Fruit fly (Drosophila melanogaster) whole organism, pupa: ENCODE measurements around the gene Eig71Ei.
A peak's percentile ranks its signal among the peaks of the same experiment; 100 is the strongest.

Experiments used
- CG10348 ChIP-seq: fragments of 200-800 bp; sonication (Bioruptor generic); IDR thresholded peaks from 2 replicates; pipeline ENCODE4 v1.3.6; 2022; ENCODE audit warnings: missing biosample characterization, missing genetic modification characterization
- CG12605 ChIP-seq: fragments of 200-800 bp; sonication (Bioruptor generic); IDR thresholded peaks from 2 replicates; pipeline ENCODE4 v1.3.6; 2022; ENCODE audit warnings: missing biosample characterization, missing genetic modification characterization
- CG13204 ChIP-seq: fragments of 200-800 bp; sonication (Bioruptor generic); optimal IDR thresholded peaks from 2 replicates; lab custom pipeline; 2018; ENCODE audit warnings: missing biosample characterization, mild to moderate bottlenecking, missing genetic modification characterization, moderate library complexity
- CG14655 ChIP-seq: fragments of 200-800 bp; sonication (Bioruptor generic); optimal IDR thresholded peaks from 3 replicates; lab custom pipeline; 2017; ENCODE audit warnings: mild to moderate bottlenecking, missing biosample characterization, missing genetic modification reagents, missing genetic modification characterization
- CG15710 ChIP-seq: fragments of 200-800 bp; sonication (Bioruptor generic); optimal IDR thresholded peaks from 2 replicates; lab custom pipeline; 2018; ENCODE audit warnings: missing biosample characterization, mild to moderate bottlenecking, missing genetic modification characterization, moderate library complexity
- CG17806 ChIP-seq: fragments of 200-800 bp; sonication (Bioruptor generic); optimal IDR thresholded peaks from 2 replicates; lab custom pipeline; 2018; ENCODE audit warnings: missing biosample characterization, mild to moderate bottlenecking, missing genetic modification characterization, moderate library complexity
- CG32121 ChIP-seq: fragments of 200-800 bp; sonication (Bioruptor generic); IDR thresholded peaks from 2 replicates; pipeline ENCODE4 v1.3.6; 2022; ENCODE audit warnings: missing biosample characterization, missing genetic modification characterization
- CG34367 ChIP-seq: fragments of 200-800 bp; sonication (Bioruptor generic); optimal IDR thresholded peaks from 2 replicates; lab custom pipeline; 2018; ENCODE audit warnings: missing biosample characterization, mild to moderate bottlenecking, missing genetic modification characterization
- CG4496 ChIP-seq: fragments of 200-800 bp; sonication (Bioruptor generic); IDR thresholded peaks from 3 replicates; pipeline ENCODE4 v1.3.6; 2022; ENCODE audit warnings: missing biosample characterization, missing genetic modification characterization
- CG8159 ChIP-seq: fragments of 200-800 bp; sonication (Bioruptor generic); optimal IDR thresholded peaks from 3 replicates; lab custom pipeline; 2018; ENCODE audit warnings: missing biosample characterization, mild to moderate bottlenecking, missing genetic modification characterization, moderate library complexity
- CG8301 ChIP-seq: fragments of 200-800 bp; sonication (Bioruptor generic); optimal IDR thresholded peaks from 2 replicates; lab custom pipeline; 2018; ENCODE audit warnings: missing biosample characterization, mild to moderate bottlenecking, missing genetic modification characterization
- CG9948 ChIP-seq: fragments of 200-800 bp; sonication (Bioruptor generic); optimal IDR thresholded peaks from 2 replicates; lab custom pipeline; 2018; ENCODE audit warnings: missing biosample characterization, mild to moderate bottlenecking, missing genetic modification characterization, moderate library complexity
- D1 ChIP-seq: fragments of 200-800 bp; sonication (Bioruptor generic); optimal IDR thresholded peaks from 2 replicates; lab custom pipeline; 2018; ENCODE audit warnings: missing biosample characterization, mild to moderate bottlenecking, missing genetic modification characterization, moderate library complexity
- EcR ChIP-seq: fragments of 200-800 bp; sonication (Bioruptor generic); optimal IDR thresholded peaks from 3 replicates; lab custom pipeline; 2019; ENCODE audit warnings: missing biosample characterization, missing genetic modification characterization, mild to moderate bottlenecking, moderate library complexity, missing genetic modification reagents
- Ets98B ChIP-seq: fragments of 200-800 bp; sonication (Bioruptor generic); IDR thresholded peaks from 2 replicates; pipeline ENCODE4 v1.3.6; 2022; ENCODE audit warnings: missing biosample characterization, missing genetic modification characterization
- Pif1A ChIP-seq: fragments of 200-800 bp; sonication (Bioruptor generic); optimal IDR thresholded peaks from 3 replicates; lab custom pipeline; 2016; ENCODE audit warnings: missing biosample characterization, missing genetic modification characterization
- Pif1B ChIP-seq: fragments of 200-800 bp; sonication (Bioruptor generic); optimal IDR thresholded peaks from 3 replicates; lab custom pipeline; 2016; ENCODE audit warnings: missing biosample characterization, missing genetic modification characterization
- Snoo ChIP-seq: fragments of 200-800 bp; sonication (Bioruptor generic); optimal IDR thresholded peaks from 3 replicates; lab custom pipeline; 2017; ENCODE audit warnings: missing biosample characterization, mild to moderate bottlenecking, missing genetic modification characterization, inconsistent platforms
- fd96Ca ChIP-seq: fragments of 200-800 bp; sonication (Bioruptor generic); IDR thresholded peaks from 3 replicates; pipeline ENCODE4 v1.3.6; 2022; ENCODE audit warnings: missing biosample characterization, missing genetic modification characterization
- gl ChIP-seq: fragments of 200-800 bp; sonication (Bioruptor generic); optimal IDR thresholded peaks from 2 replicates; lab custom pipeline; 2018; ENCODE audit warnings: missing biosample characterization, mild to moderate bottlenecking, missing genetic modification characterization
- rn ChIP-seq: fragments of 200-800 bp; sonication (Bioruptor generic); IDR thresholded peaks from 2 replicates; pipeline ENCODE4 v1.3.6; 2022; ENCODE audit warnings: missing biosample characterization, missing genetic modification characterization

Eig71Ei gene

DNA sequence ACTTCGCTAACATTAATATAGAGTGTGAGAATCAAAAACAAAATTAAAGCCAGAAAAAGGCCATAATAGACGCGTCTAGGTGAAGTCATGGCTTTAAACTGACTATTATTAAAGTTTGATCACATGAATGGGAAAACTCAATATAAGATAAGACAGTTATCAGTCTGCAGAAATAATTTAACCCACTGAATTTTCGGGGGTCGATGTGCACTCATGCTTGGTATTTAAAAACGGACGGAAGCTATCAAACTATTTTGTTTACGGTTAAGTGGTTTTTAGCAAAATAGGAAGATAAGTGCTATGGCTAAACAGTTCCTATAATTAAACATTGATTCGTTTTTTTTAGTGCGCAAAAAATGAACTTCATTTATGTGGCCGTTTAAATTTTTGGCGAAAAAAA is 32.5 kb downstream of the Eig71Ei start, which contains the start of gene CG34451:
TSS of gene CG34451 (minus strand) at position 101 of the 400 bp plus-strand sequence.
- TF ChIP-seq Pif1A (no peak), CG8159 (no peak), D1 (tag; lab: Kevin White, UChicago) (no peak), CG17806 (tag; lab: Kevin White, UChicago) (no peak), CG14655 (GFP tag; lab: Kevin White, UChicago) (no peak), CG9948 (no peak), Ets98B (GFP tag; lab: Robert Waterston, UW) (no peak), EcR (GFP tag; lab: Kevin White, UChicago) (no peak), CG13204 (GFP tag; lab: Kevin White, UChicago) (no peak), CG12605 (no peak), fd96Ca (no peak), CG34367 (tag; lab: Kevin White, UChicago) (no peak), rn (GFP tag; lab: Robert Waterston, UW) (no peak), Pif1B (GFP tag; lab: Kevin White, UChicago) (no peak), gl (tag; lab: Kevin White, UChicago) (no peak), CG8301 (tag; lab: Kevin White, UChicago) (no peak), Snoo (tag; lab: Kevin White, UChicago) (no peak), CG32121 (GFP tag; lab: Robert Waterston, UW) (no peak)

DNA sequence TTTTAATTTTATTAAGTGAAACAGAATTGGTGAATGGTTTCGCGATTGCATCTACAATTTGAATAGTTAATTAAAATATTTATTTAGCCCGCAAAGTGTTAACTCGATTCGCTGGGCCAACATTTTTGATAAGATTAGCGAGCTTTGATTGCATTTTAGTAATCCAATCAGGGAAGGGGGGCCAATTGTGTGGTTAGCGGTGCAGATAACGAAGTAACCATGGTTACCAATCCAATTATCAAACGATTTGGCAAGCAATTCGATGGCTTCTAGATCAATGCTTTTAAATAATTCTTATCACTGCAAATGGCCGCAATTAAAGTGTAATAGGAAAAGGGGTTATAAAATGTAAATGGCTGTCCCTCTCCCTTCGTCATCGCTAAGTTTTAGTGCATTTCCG is 32.9 kb downstream of the Eig71Ei start:
- TF ChIP-seq CG32121 (GFP tag; lab: Robert Waterston, UW) = no peak
- no peak for TF ChIP-seq CG8301 (tag; lab: Kevin White, UChicago)
- TF ChIP-seq CG10348 (GFP tag; lab: Robert Waterston, UW) = no peak
- TF ChIP-seq CG12605 = no peak
- TF ChIP-seq D1 (tag; lab: Kevin White, UChicago) = no peak

DNA sequence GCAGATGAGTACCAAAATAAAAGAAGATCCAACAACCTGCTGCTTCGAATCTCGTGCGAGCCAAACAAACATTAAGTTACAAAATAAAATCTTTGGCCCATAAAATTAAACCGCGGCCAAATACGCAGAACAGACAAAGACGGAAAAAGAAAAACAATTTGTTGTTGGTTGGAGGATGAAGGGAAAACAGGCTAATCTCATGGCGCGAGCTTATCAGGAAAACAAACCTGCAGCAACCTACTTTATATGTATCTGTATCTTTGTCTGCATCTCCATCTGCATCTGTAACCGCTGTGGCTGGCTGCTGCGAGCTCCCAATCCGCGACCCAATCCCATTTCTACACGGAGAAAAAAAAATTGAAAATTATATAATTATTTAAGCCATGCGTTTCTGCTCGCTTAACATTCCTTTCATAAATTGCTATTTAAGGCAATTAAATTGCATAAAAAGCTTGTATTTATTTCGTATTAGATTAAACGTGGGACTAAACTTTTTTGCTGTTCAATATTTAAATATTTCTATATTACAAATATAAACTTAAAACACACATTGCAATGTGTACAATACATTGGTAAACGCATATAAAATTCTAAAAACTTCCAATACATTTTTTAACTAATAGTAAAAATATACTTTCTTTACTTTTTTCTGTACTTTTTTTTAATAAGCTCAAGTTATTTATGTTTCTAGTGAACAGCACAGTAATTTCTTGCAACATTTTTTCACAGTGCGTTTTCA is 33.5 kb downstream of the Eig71Ei start:
- no peak for TF ChIP-seq CG8301 (tag; lab: Kevin White, UChicago)
- TF ChIP-seq CG17806 (tag; lab: Kevin White, UChicago) = peak; percentile 32
- TF ChIP-seq Pif1B (GFP tag; lab: Kevin White, UChicago) = peak; percentile 25
- TF ChIP-seq CG34367 (tag; lab: Kevin White, UChicago) = peak; percentile 9
- TF ChIP-seq CG14655 (GFP tag; lab: Kevin White, UChicago) = peak; percentile 57
- TF ChIP-seq CG9948 = peak; percentile 48
- peak; percentile 59 for TF ChIP-seq CG8159
- peak; percentile 4 for TF ChIP-seq Snoo (tag; lab: Kevin White, UChicago)
- TF ChIP-seq rn (GFP tag; lab: Robert Waterston, UW) = no peak
- peak; percentile 20 for TF ChIP-seq CG15710 (tag; lab: Kevin White, UChicago)

DNA sequence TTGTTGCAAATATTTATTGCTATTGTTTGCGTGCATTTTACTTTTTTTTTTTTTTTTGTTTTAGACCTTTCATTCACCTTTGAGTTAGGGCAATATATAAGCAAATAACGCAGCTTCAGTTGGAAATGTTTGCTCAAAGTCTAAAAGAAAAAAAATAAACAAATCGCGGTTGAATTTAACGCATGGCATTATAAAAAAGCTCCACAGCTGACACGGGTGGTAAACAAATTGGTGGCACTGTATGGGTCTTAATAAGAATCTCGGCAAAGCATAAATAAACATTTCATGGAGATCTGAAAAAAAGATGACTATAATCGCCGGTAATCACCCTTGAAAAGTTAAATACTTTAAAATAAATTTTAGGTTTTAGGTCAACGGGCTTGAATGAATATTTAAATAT is 34.9 kb downstream of the Eig71Ei start:
- no peak for TF ChIP-seq CG4496 (GFP tag; lab: Robert Waterston, UW)
- TF ChIP-seq rn (GFP tag; lab: Robert Waterston, UW) = no peak
- TF ChIP-seq EcR (GFP tag; lab: Kevin White, UChicago) = no peak
- TF ChIP-seq CG13204 (GFP tag; lab: Kevin White, UChicago) = no peak
- TF ChIP-seq CG32121 (GFP tag; lab: Robert Waterston, UW) = no peak
- TF ChIP-seq CG10348 (GFP tag; lab: Robert Waterston, UW) = no peak
- TF ChIP-seq CG14655 (GFP tag; lab: Kevin White, UChicago) = no peak
- TF ChIP-seq CG15710 (tag; lab: Kevin White, UChicago) = no peak
- TF ChIP-seq CG17806 (tag; lab: Kevin White, UChicago) = no peak
- no peak for TF ChIP-seq fd96Ca
- TF ChIP-seq Ets98B (GFP tag; lab: Robert Waterston, UW) = no peak
- no peak for TF ChIP-seq gl (tag; lab: Kevin White, UChicago)
- no peak for TF ChIP-seq D1 (tag; lab: Kevin White, UChicago)
- no peak for TF ChIP-seq CG12605
- no peak for TF ChIP-seq Pif1A
- no peak for TF ChIP-seq CG34367 (tag; lab: Kevin White, UChicago)
- TF ChIP-seq Pif1B (GFP tag; lab: Kevin White, UChicago) = no peak

DNA sequence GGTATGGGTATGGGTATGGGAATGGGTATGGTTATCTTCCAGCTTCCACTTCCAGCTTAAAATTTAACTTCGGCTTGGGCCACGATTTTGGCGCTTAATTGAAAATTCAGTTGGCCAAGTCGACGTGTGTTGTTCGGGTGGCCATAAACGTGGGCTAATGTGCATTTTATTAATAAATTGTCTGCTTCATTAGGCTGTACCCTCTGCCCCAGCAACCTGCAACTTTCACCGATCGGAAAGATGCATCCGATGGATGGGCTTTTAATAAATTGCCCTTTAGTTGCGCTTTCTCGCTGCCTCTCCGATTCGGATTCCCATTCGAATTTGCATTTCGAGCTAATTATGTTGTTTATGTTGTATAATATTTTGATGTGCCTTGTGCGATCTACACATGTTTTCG is 35.7 kb downstream of the Eig71Ei start:
- TF ChIP-seq CG4496 (GFP tag; lab: Robert Waterston, UW) (0 out of 3 replicates have a peak, but pooled peaks have one; percentile 48), fd96Ca (no peak)
- TF ChIP-seq, all 21 proteins: peak for 1

DNA sequence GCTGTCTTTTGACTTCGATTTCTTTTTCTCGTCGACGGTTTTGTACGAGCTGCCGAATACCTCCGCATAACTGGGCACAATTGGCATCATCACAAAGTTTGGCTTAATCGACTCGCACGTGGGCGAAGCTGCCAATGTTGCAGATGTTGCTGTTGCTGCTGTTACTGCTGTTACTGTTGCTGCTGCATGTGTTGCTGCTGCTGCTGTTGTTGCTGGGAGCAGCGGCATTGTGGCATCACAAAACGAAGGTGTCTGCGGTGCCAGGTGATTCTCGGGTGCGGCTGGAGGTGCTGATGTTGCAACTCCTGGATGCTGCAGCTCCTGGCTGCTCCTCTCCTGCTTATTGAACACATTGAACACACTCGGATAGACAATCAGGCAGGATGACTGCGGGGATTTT is 38.4 kb downstream of the Eig71Ei start:
- TF ChIP-seq Snoo (tag; lab: Kevin White, UChicago) (no peak), Pif1A (no peak), fd96Ca (no peak), CG15710 (tag; lab: Kevin White, UChicago) (no peak), CG34367 (tag; lab: Kevin White, UChicago) (no peak), CG9948 (no peak)
